Fruit fly (Drosophila melanogaster) whole organism, embryonic: Measurements from ENCODE around the gene rno.

ENCODE experiments used
- Abd-B ChIP-seq: fragments of 200-800 bp; sonication (Bioruptor generic); optimal IDR thresholded peaks from 2 replicates; lab custom pipeline; 2018; ENCODE audit warnings: missing biosample characterization, mild to moderate bottlenecking, missing genetic modification characterization, moderate library complexity
- Blimp-1 ChIP-seq: fragments of 200-800 bp; sonication (Bioruptor generic); optimal IDR thresholded peaks from 3 replicates; lab custom pipeline; 2018; ENCODE audit warnings: missing biosample characterization, missing genetic modification characterization, mild to moderate bottlenecking, moderate library complexity, missing genetic modification reagents
- CG11504 ChIP-seq: fragments of 200-800 bp; sonication (Bioruptor generic); optimal IDR thresholded peaks from 3 replicates; lab custom pipeline; 2019; ENCODE audit warnings: missing biosample characterization, mild to moderate bottlenecking, missing genetic modification characterization, moderate library complexity
- CG11560 ChIP-seq: fragments of 200-800 bp; sonication (Bioruptor generic); IDR thresholded peaks from 3 replicates; pipeline ENCODE4 v1.3.6; 2022; ENCODE audit warnings: missing biosample characterization, missing genetic modification characterization
- CG12659 ChIP-seq: fragments of 200-800 bp; sonication (Bioruptor generic); optimal IDR thresholded peaks from 3 replicates; lab custom pipeline; 2017; ENCODE audit warnings: mild to moderate bottlenecking, missing biosample characterization, missing genetic modification reagents, missing genetic modification characterization
- CG14860 ChIP-seq: fragments of 200-800 bp; sonication (Bioruptor generic); IDR thresholded peaks from 3 replicates; pipeline ENCODE4 v1.3.6; 2022; ENCODE audit warnings: missing biosample characterization, missing genetic modification characterization; ENCODE audit not compliant: partially characterized antibody
- CG15514 ChIP-seq: fragments of 200-800 bp; sonication (Bioruptor generic); optimal IDR thresholded peaks from 3 replicates; lab custom pipeline; 2017; ENCODE audit warnings: missing biosample characterization, missing genetic modification characterization, mild to moderate bottlenecking, moderate library complexity, missing genetic modification reagents
- CG16863 ChIP-seq: fragments of 200-800 bp; sonication (Bioruptor generic); optimal IDR thresholded peaks from 3 replicates; lab custom pipeline; 2016; ENCODE audit warnings: missing biosample characterization, missing genetic modification characterization
- CG17802 ChIP-seq: fragments of 200-800 bp; sonication (Bioruptor generic); optimal IDR thresholded peaks from 2 replicates; lab custom pipeline; 2018; ENCODE audit warnings: missing biosample characterization, mild to moderate bottlenecking, missing genetic modification characterization, moderate library complexity
- CG1832 ChIP-seq: fragments of 200-800 bp; sonication (Bioruptor generic); optimal IDR thresholded peaks from 2 replicates; lab custom pipeline; 2017; ENCODE audit warnings: missing biosample characterization, mild to moderate bottlenecking, missing genetic modification characterization, inconsistent platforms
- CG2116 ChIP-seq: fragments of 200-800 bp; sonication (Bioruptor generic); optimal IDR thresholded peaks from 3 replicates; lab custom pipeline; 2018; ENCODE audit warnings: missing biosample characterization, mild to moderate bottlenecking, missing genetic modification characterization
- CG3065 ChIP-seq: fragments of 200-800 bp; sonication (Bioruptor generic); optimal IDR thresholded peaks from 2 replicates; lab custom pipeline; 2016; ENCODE audit warnings: missing biosample characterization, missing genetic modification characterization
- CG34422 ChIP-seq: fragments of 200-800 bp; sonication (Bioruptor generic); IDR thresholded peaks from 3 replicates; pipeline ENCODE4 v1.3.6; 2022; ENCODE audit warnings: missing biosample characterization, missing genetic modification characterization
- CG6791 ChIP-seq: fragments of 200-800 bp; sonication (Bioruptor generic); IDR thresholded peaks from 3 replicates; pipeline ENCODE4 v1.3.6; 2022; ENCODE audit warnings: missing biosample characterization, missing genetic modification characterization; ENCODE audit not compliant: partially characterized antibody
- CG7372 ChIP-seq: fragments of 200-800 bp; sonication (Bioruptor generic); IDR thresholded peaks from 2 replicates; pipeline ENCODE4 v1.3.6; 2022; ENCODE audit warnings: missing biosample characterization, missing genetic modification characterization
- CG7745 ChIP-seq: fragments of 200-800 bp; sonication (Bioruptor generic); optimal IDR thresholded peaks from 2 replicates; lab custom pipeline; 2018; ENCODE audit warnings: missing biosample characterization, mild to moderate bottlenecking, missing genetic modification characterization, moderate library complexity
- CG7963 ChIP-seq: fragments of 200-800 bp; sonication (Bioruptor generic); IDR thresholded peaks from 3 replicates; pipeline ENCODE4 v1.3.6; 2022; ENCODE audit warnings: missing biosample characterization, missing genetic modification characterization; ENCODE audit not compliant: partially characterized antibody
- CG8765 ChIP-seq: fragments of 200-800 bp; sonication (Bioruptor generic); IDR thresholded peaks from 2 replicates; pipeline ENCODE4 v1.3.6; 2022; ENCODE audit warnings: missing biosample characterization, missing genetic modification characterization
- CG8944 ChIP-seq: fragments of 200-800 bp; sonication (Bioruptor generic); optimal IDR thresholded peaks from 3 replicates; lab custom pipeline; 2016; ENCODE audit warnings: missing biosample characterization, missing genetic modification characterization
- CG9215 ChIP-seq: fragments of 200-800 bp; sonication (Bioruptor generic); IDR thresholded peaks from 2 replicates; pipeline ENCODE4 v1.3.6; 2022; ENCODE audit warnings: missing biosample characterization, missing genetic modification characterization
- CG9797 ChIP-seq: fragments of 200-800 bp; sonication (Bioruptor generic); optimal IDR thresholded peaks from 3 replicates; lab custom pipeline; 2018; ENCODE audit warnings: missing biosample characterization, mild to moderate bottlenecking, missing genetic modification characterization
- CG9876 ChIP-seq: fragments of 200-800 bp; sonication (Bioruptor generic); optimal IDR thresholded peaks from 2 replicates; lab custom pipeline; 2016; ENCODE audit warnings: missing biosample characterization, missing genetic modification characterization
- Chrac-16 ChIP-seq: fragments of 200-800 bp; sonication (Bioruptor generic); optimal IDR thresholded peaks from 3 replicates; lab custom pipeline; 2016; ENCODE audit warnings: missing biosample characterization, missing genetic modification characterization
- Dip3 ChIP-seq: fragments of 200-800 bp; sonication (Bioruptor generic); optimal IDR thresholded peaks from 3 replicates; lab custom pipeline; 2016; ENCODE audit warnings: missing biosample characterization, missing genetic modification characterization
- Doc2 ChIP-seq: fragments of 200-800 bp; sonication (Bioruptor generic); IDR thresholded peaks from 2 replicates; pipeline ENCODE4 v1.3.6; 2022; ENCODE audit warnings: missing biosample characterization, missing genetic modification characterization
- E2f2 ChIP-seq: fragments of 200-800 bp; sonication (Bioruptor generic); IDR thresholded peaks from 2 replicates; pipeline ENCODE4 v1.3.6; 2022; ENCODE audit warnings: missing biosample characterization, missing genetic modification characterization
- HLHmδ ChIP-seq: fragments of 200-800 bp; sonication (Bioruptor generic); optimal IDR thresholded peaks from 2 replicates; lab custom pipeline; 2018; ENCODE audit warnings: missing biosample characterization, mild to moderate bottlenecking, missing genetic modification characterization, moderate library complexity
- Hr51 ChIP-seq, 2 experiments: fragments of 200-800 bp; sonication (Bioruptor generic); optimal IDR thresholded peaks; 2 replicates in 1 of 2; 3 replicates in 1 of 2; lab custom pipeline; 2016 to 2018; ENCODE audit warnings: missing biosample characterization in 2 of 2, missing genetic modification characterization in 2 of 2, mild to moderate bottlenecking in 1 of 2, moderate library complexity in 1 of 2
- NC2α ChIP-seq: fragments of 200-800 bp; sonication (Bioruptor generic); optimal IDR thresholded peaks from 2 replicates; lab custom pipeline; 2016; ENCODE audit warnings: missing biosample characterization, missing genetic modification characterization
- Neu2 ChIP-seq: fragments of 200-800 bp; sonication (Bioruptor generic); optimal IDR thresholded peaks from 3 replicates; lab custom pipeline; 2016; ENCODE audit warnings: missing biosample characterization, missing genetic modification characterization, borderline replicate concordance
- Sin3A ChIP-seq: fragments of >200 bp; optimal IDR thresholded peaks from 2 replicates; lab custom pipeline; 2018
- Sry-δ ChIP-seq: fragments of 200-800 bp; sonication (Bioruptor generic); optimal IDR thresholded peaks from 2 replicates; lab custom pipeline; 2016; ENCODE audit warnings: missing biosample characterization, missing genetic modification characterization
- Taf1 ChIP-seq: fragments of 200-800 bp; sonication (Bioruptor generic); IDR thresholded peaks from 2 replicates; pipeline ENCODE4 v1.3.6; 2022; ENCODE audit warnings: missing biosample characterization, missing genetic modification characterization
- aop ChIP-seq: fragments of 200-800 bp; sonication (Bioruptor generic); IDR thresholded peaks from 2 replicates; pipeline ENCODE4 v1.3.6; 2022; ENCODE audit warnings: missing biosample characterization, missing genetic modification characterization
- caup ChIP-seq: fragments of 200-800 bp; sonication (Bioruptor generic); optimal IDR thresholded peaks from 3 replicates; lab custom pipeline; 2017; ENCODE audit warnings: missing biosample characterization, mild to moderate bottlenecking, missing genetic modification characterization, moderate library complexity; ENCODE audit not compliant: severe bottlenecking
- cg ChIP-seq: fragments of 200-800 bp; sonication (Bioruptor generic); optimal IDR thresholded peaks from 3 replicates; lab custom pipeline; 2019; ENCODE audit warnings: missing biosample characterization, mild to moderate bottlenecking, missing genetic modification characterization, moderate library complexity
- en ChIP-seq: fragments of 200-800 bp; sonication (Bioruptor generic); optimal IDR thresholded peaks from 2 replicates; lab custom pipeline; 2016; ENCODE audit warnings: missing biosample characterization, missing genetic modification characterization
- fu2 ChIP-seq: fragments of 200-800 bp; sonication (Bioruptor generic); optimal IDR thresholded peaks from 2 replicates; lab custom pipeline; 2016; ENCODE audit warnings: missing biosample characterization, missing genetic modification characterization
- gsb-n ChIP-seq: fragments of 200-800 bp; sonication (Bioruptor generic); optimal IDR thresholded peaks from 3 replicates; lab custom pipeline; 2018; ENCODE audit warnings: missing biosample characterization, mild to moderate bottlenecking, missing genetic modification characterization
- insv ChIP-seq, 2 experiments: fragments of 200-800 bp; sonication (Bioruptor generic); optimal IDR thresholded peaks; 3 replicates each; lab custom pipeline; 2016 to 2018; ENCODE audit warnings: missing biosample characterization in 2 of 2, missing genetic modification characterization in 2 of 2
- pzg ChIP-seq: fragments of 200-800 bp; sonication (Bioruptor generic); optimal IDR thresholded peaks from 3 replicates; lab custom pipeline; 2018; ENCODE audit warnings: missing biosample characterization, mild to moderate bottlenecking, missing genetic modification characterization, moderate library complexity
- seq ChIP-seq: fragments of 200-800 bp; sonication (Bioruptor generic); IDR thresholded peaks from 2 replicates; pipeline ENCODE4 v1.3.6; 2022; ENCODE audit warnings: missing biosample characterization, missing genetic modification characterization
- sr ChIP-seq: fragments of 200-800 bp; sonication (Bioruptor generic); IDR thresholded peaks from 3 replicates; pipeline ENCODE4 v1.3.6; 2022; ENCODE audit warnings: missing biosample characterization, missing genetic modification characterization
- stc ChIP-seq: fragments of 200-800 bp; sonication (Bioruptor generic); IDR thresholded peaks from 2 replicates; pipeline ENCODE4 v1.3.6; 2022; ENCODE audit warnings: missing biosample characterization, missing genetic modification characterization
- tna ChIP-seq: fragments of 200-800 bp; sonication (Bioruptor generic); IDR thresholded peaks from 2 replicates; pipeline ENCODE4 v1.3.6; 2022; ENCODE audit warnings: missing biosample characterization, missing genetic modification characterization; ENCODE audit not compliant: partially characterized antibody
- twi ChIP-seq: fragments of 200-800 bp; optimal IDR thresholded peaks from 2 replicates; lab custom pipeline; 2019; ENCODE audit warnings: missing biosample characterization, mild to moderate bottlenecking, missing genetic modification characterization, moderate library complexity
- tx ChIP-seq: fragments of 200-800 bp; sonication (Bioruptor generic); optimal IDR thresholded peaks from 2 replicates; lab custom pipeline; 2016; ENCODE audit warnings: missing biosample characterization, missing genetic modification characterization
- wdn ChIP-seq: fragments of 200-800 bp; sonication (Bioruptor generic); IDR thresholded peaks from 2 replicates; pipeline ENCODE4 v1.3.6; 2022; ENCODE audit warnings: missing biosample characterization, missing genetic modification characterization
- zen ChIP-seq: fragments of 200-800 bp; sonication (Bioruptor generic); optimal IDR thresholded peaks from 3 replicates; lab custom pipeline; 2018; ENCODE audit warnings: missing biosample characterization, mild to moderate bottlenecking, missing genetic modification characterization, moderate library complexity
- zfh1 ChIP-seq: fragments of 200-800 bp; sonication (Bioruptor generic); IDR thresholded peaks from 3 replicates; pipeline ENCODE4 v1.3.6; 2022; ENCODE audit warnings: missing biosample characterization, missing genetic modification characterization

The rno gene

dm6 chr3L:160446-161094 lies 39.0 kb downstream of the rno start (continued):
- no peak for TF ChIP-seq Sin3A (lab: Kevin White, UChicago)
- no peak for TF ChIP-seq CG17802 (tag; lab: Kevin White, UChicago)
- TF ChIP-seq CG12659 (GFP tag; lab: Kevin White, UChicago) = peak; percentile 23
- TF ChIP-seq CG16863 (GFP tag; lab: Kevin White, UChicago) = no peak
- TF ChIP-seq tx (GFP tag; lab: Kevin White, UChicago) = no peak
- TF ChIP-seq cg (GFP tag; lab: Kevin White, UChicago) = no peak
- TF ChIP-seq pzg = no peak
- TF ChIP-seq CG9876 (GFP tag; lab: Kevin White, UChicago) = no peak
- TF ChIP-seq zfh1 (GFP tag; lab: Robert Waterston, UW) = no peak
- no peak for TF ChIP-seq CG7372 (GFP tag; lab: Robert Waterston, UW)
- no peak for TF ChIP-seq seq (GFP tag; lab: Robert Waterston, UW)
- no peak for TF ChIP-seq CG6791
- TF ChIP-seq CG7963 = no peak
- TF ChIP-seq Blimp-1 = no peak
- TF ChIP-seq NC2α (GFP tag; lab: Kevin White, UChicago) = no peak
- peak; percentile 64 for TF ChIP-seq HLHmδ (GFP tag; lab: Kevin White, UChicago)
- TF ChIP-seq Abd-B (GFP tag; lab: Kevin White, UChicago) = no peak
- no peak for TF ChIP-seq CG2116 (GFP tag; lab: Kevin White, UChicago)
- TF ChIP-seq fu2 (GFP tag; lab: Kevin White, UChicago) = no peak
- TF ChIP-seq twi = no peak
- peak in 1 of 2 experiments; percentile 46 for TF ChIP-seq insv (GFP tag; optimal IDR thresholded peaks at IDR 0.05; lab: Kevin White, UChicago)
- no peak for TF ChIP-seq CG8944 (GFP tag; lab: Kevin White, UChicago)
- TF ChIP-seq CG7745 = no peak
- no peak for TF ChIP-seq Sry-δ (GFP tag; lab: Kevin White, UChicago)
- TF ChIP-seq Hr51 (GFP tag; optimal IDR thresholded peaks at IDR 0.05; lab: Kevin White, UChicago) = no peak
- no peak for TF ChIP-seq tna (GFP tag; lab: Robert Waterston, UW)
- no peak for TF ChIP-seq zen (tag; lab: Kevin White, UChicago)
- TF ChIP-seq CG8765 (GFP tag; lab: Robert Waterston, UW) = no peak
- TF ChIP-seq Chrac-16 (GFP tag; lab: Kevin White, UChicago) = no peak
- no peak for TF ChIP-seq gsb-n (tag; lab: Kevin White, UChicago)
- no peak for TF ChIP-seq stc (GFP tag; lab: Robert Waterston, UW)
- no peak for TF ChIP-seq aop
- TF ChIP-seq CG14860 (GFP tag; lab: Robert Waterston, UW) = no peak
- no peak for TF ChIP-seq wdn (GFP tag; lab: Robert Waterston, UW)
- TF ChIP-seq Neu2 (GFP tag; lab: Kevin White, UChicago) = no peak
- no peak for TF ChIP-seq CG9215 (GFP tag; lab: Robert Waterston, UW)
- no peak for TF ChIP-seq E2f2 (GFP tag; lab: Robert Waterston, UW)
- no peak for TF ChIP-seq CG9797
- TF ChIP-seq en = no peak
- TF ChIP-seq CG11560 = no peak
- peak; percentile 14; the same call in 1 of the 3 replicates for TF ChIP-seq sr (GFP tag; lab: Robert Waterston, UW)
- TF ChIP-seq CG15514 (GFP tag; lab: Kevin White, UChicago) = no peak
- TF ChIP-seq CG1832 (GFP tag; lab: Kevin White, UChicago) = no peak
- TF ChIP-seq Dip3 (GFP tag; lab: Kevin White, UChicago) = no peak
- TF ChIP-seq Taf1 (GFP tag; lab: Robert Waterston, UW) = no peak
- no peak for TF ChIP-seq Doc2 (GFP tag; lab: Robert Waterston, UW)
- TF ChIP-seq CG11504 = peak; percentile 34
- peak; percentile 8 for TF ChIP-seq caup (GFP tag; lab: Kevin White, UChicago)
- TF ChIP-seq CG3065 = no peak
- TF ChIP-seq CG34422 (GFP tag; lab: Robert Waterston, UW) = no peak
